Fruit fly (Drosophila melanogaster) whole organism, embryonic: ENCODE results near the gene CG14659.

ENCODE experiments used
- ATbp ChIP-seq: fragments of 200-800 bp; sonication (Bioruptor generic); optimal IDR thresholded peaks from 2 replicates; lab custom pipeline; 2017; ENCODE audit warnings: missing biosample characterization, mild to moderate bottlenecking, missing genetic modification characterization, missing genetic modification reagents
- B-H2 ChIP-seq: fragments of 200-800 bp; sonication (Bioruptor generic); optimal IDR thresholded peaks from 2 replicates; lab custom pipeline; 2018; ENCODE audit warnings: missing biosample characterization, mild to moderate bottlenecking, missing genetic modification characterization
- BEAF-32 ChIP-seq: fragments of 200-800 bp; sonication (Bioruptor generic); optimal IDR thresholded peaks from 3 replicates; lab custom pipeline; 2017; ENCODE audit warnings: missing biosample characterization, missing genetic modification characterization, mild to moderate bottlenecking, moderate library complexity, missing genetic modification reagents
- CG10267 ChIP-seq: fragments of 200-800 bp; sonication (Bioruptor generic); optimal IDR thresholded peaks from 2 replicates; lab custom pipeline; 2018; ENCODE audit warnings: missing biosample characterization, mild to moderate bottlenecking, missing genetic modification characterization, moderate library complexity
- CG10462 ChIP-seq: fragments of 200-800 bp; sonication (Bioruptor generic); optimal IDR thresholded peaks from 2 replicates; lab custom pipeline; 2016; ENCODE audit warnings: missing biosample characterization, missing genetic modification characterization
- CG10543 ChIP-seq: fragments of 200-800 bp; sonication (Bioruptor generic); optimal IDR thresholded peaks from 3 replicates; lab custom pipeline; 2017; ENCODE audit warnings: missing biosample characterization, mild to moderate bottlenecking, missing genetic modification characterization, moderate library complexity
- CG11723 ChIP-seq: fragments of 200-800 bp; sonication (Bioruptor generic); optimal IDR thresholded peaks from 2 replicates; lab custom pipeline; 2017; ENCODE audit warnings: missing biosample characterization, mild to moderate bottlenecking, missing genetic modification characterization
- CG17385 ChIP-seq: fragments of 200-800 bp; sonication (Bioruptor generic); optimal IDR thresholded peaks from 3 replicates; lab custom pipeline; 2018; ENCODE audit warnings: missing biosample characterization, mild to moderate bottlenecking, missing genetic modification characterization
- CG17912 ChIP-seq: fragments of 200-800 bp; sonication (Bioruptor generic); optimal IDR thresholded peaks from 2 replicates; lab custom pipeline; 2018; ENCODE audit warnings: missing biosample characterization, mild to moderate bottlenecking, missing genetic modification characterization
- CG18599 ChIP-seq: fragments of 200-800 bp; sonication (Bioruptor generic); optimal IDR thresholded peaks from 3 replicates; lab custom pipeline; 2017; ENCODE audit warnings: missing biosample characterization, missing genetic modification characterization, mild to moderate bottlenecking, moderate library complexity, missing genetic modification reagents
- CG2678 ChIP-seq: fragments of 200-800 bp; sonication (Bioruptor generic); optimal IDR thresholded peaks from 3 replicates; lab custom pipeline; 2019; ENCODE audit warnings: missing biosample characterization, mild to moderate bottlenecking, missing genetic modification characterization, moderate library complexity
- CG33557 ChIP-seq: fragments of 200-800 bp; sonication (Bioruptor generic); optimal IDR thresholded peaks from 2 replicates; lab custom pipeline; 2019; ENCODE audit warnings: missing biosample characterization, mild to moderate bottlenecking, missing genetic modification characterization, moderate library complexity
- CG34422 ChIP-seq: fragments of 200-800 bp; sonication (Bioruptor generic); IDR thresholded peaks from 3 replicates; pipeline ENCODE4 v1.3.6; 2022; ENCODE audit warnings: missing biosample characterization, missing genetic modification characterization
- CG3995 ChIP-seq: fragments of 200-800 bp; sonication (Bioruptor generic); optimal IDR thresholded peaks from 3 replicates; lab custom pipeline; 2016; ENCODE audit warnings: missing biosample characterization, missing genetic modification characterization
- CG4424 ChIP-seq: fragments of 200-800 bp; sonication (Bioruptor generic); optimal IDR thresholded peaks from 3 replicates; lab custom pipeline; 2016; ENCODE audit warnings: missing biosample characterization, missing genetic modification characterization
- CG6791 ChIP-seq: fragments of 200-800 bp; sonication (Bioruptor generic); IDR thresholded peaks from 3 replicates; pipeline ENCODE4 v1.3.6; 2022; ENCODE audit warnings: missing biosample characterization, missing genetic modification characterization; ENCODE audit not compliant: partially characterized antibody
- CG7556 ChIP-seq: fragments of 200-800 bp; sonication (Bioruptor generic); optimal IDR thresholded peaks from 2 replicates; lab custom pipeline; 2017; ENCODE audit warnings: missing biosample characterization, mild to moderate bottlenecking, missing genetic modification characterization
- CG7839 ChIP-seq: fragments of 200-800 bp; sonication (Bioruptor generic); optimal IDR thresholded peaks from 3 replicates; lab custom pipeline; 2018; ENCODE audit warnings: missing biosample characterization, mild to moderate bottlenecking, missing genetic modification characterization, moderate library complexity
- CG8924 ChIP-seq: fragments of 200-800 bp; optimal IDR thresholded peaks from 3 replicates; lab custom pipeline; 2019; ENCODE audit warnings: missing biosample characterization, mild to moderate bottlenecking, missing genetic modification characterization, moderate library complexity
- CG9932 ChIP-seq: fragments of 200-800 bp; sonication (Bioruptor generic); IDR thresholded peaks from 2 replicates; pipeline ENCODE4 v1.3.6; 2022; ENCODE audit warnings: missing biosample characterization, missing genetic modification characterization
- Chrac-16 ChIP-seq: fragments of 200-800 bp; sonication (Bioruptor generic); optimal IDR thresholded peaks from 3 replicates; lab custom pipeline; 2016; ENCODE audit warnings: missing biosample characterization, missing genetic modification characterization
- HLHmδ ChIP-seq: fragments of 200-800 bp; sonication (Bioruptor generic); optimal IDR thresholded peaks from 2 replicates; lab custom pipeline; 2018; ENCODE audit warnings: missing biosample characterization, mild to moderate bottlenecking, missing genetic modification characterization, moderate library complexity
- Lhr ChIP-seq: fragments of 200-800 bp; sonication (Bioruptor generic); optimal IDR thresholded peaks from 3 replicates; lab custom pipeline; 2017; ENCODE audit warnings: mild to moderate bottlenecking, missing biosample characterization, missing genetic modification reagents, missing genetic modification characterization
- MESR4 ChIP-seq: fragments of 200-800 bp; sonication (Bioruptor generic); optimal IDR thresholded peaks from 2 replicates; lab custom pipeline; 2018; ENCODE audit warnings: missing biosample characterization, mild to moderate bottlenecking, missing genetic modification characterization, moderate library complexity
- Oaz ChIP-seq: fragments of 200-800 bp; sonication (Bioruptor generic); IDR thresholded peaks from 2 replicates; pipeline ENCODE4 v1.3.6; 2022; ENCODE audit warnings: missing biosample characterization, missing genetic modification characterization
- Rfx ChIP-seq: fragments of 200-800 bp; sonication (Bioruptor generic); IDR thresholded peaks from 2 replicates; pipeline ENCODE4 v1.3.6; 2022; ENCODE audit warnings: missing biosample characterization, missing genetic modification characterization
- Rx ChIP-seq: fragments of 200-800 bp; sonication (Bioruptor generic); IDR thresholded peaks from 2 replicates; pipeline ENCODE4 v1.3.6; 2022; ENCODE audit warnings: missing biosample characterization, missing genetic modification characterization
- ase ChIP-seq: fragments of 200-800 bp; sonication (Bioruptor generic); IDR thresholded peaks from 3 replicates; pipeline ENCODE4 v1.3.6; 2022; ENCODE audit warnings: missing biosample characterization, missing genetic modification characterization
- ato ChIP-seq: fragments of 200-800 bp; sonication (Bioruptor generic); IDR thresholded peaks from 2 replicates; pipeline ENCODE4 v1.3.6; 2022; ENCODE audit warnings: missing biosample characterization, missing genetic modification characterization; ENCODE audit not compliant: partially characterized antibody
- br ChIP-seq: fragments of >200 bp; optimal IDR thresholded peaks from 2 replicates; lab custom pipeline; 2017
- emc ChIP-seq: fragments of 200-800 bp; sonication (Bioruptor generic); optimal IDR thresholded peaks from 2 replicates; lab custom pipeline; 2016; ENCODE audit warnings: missing biosample characterization, missing genetic modification characterization
- gce ChIP-seq: fragments of 200-800 bp; sonication (Bioruptor generic); IDR thresholded peaks from 3 replicates; pipeline ENCODE4 v1.3.6; 2022; ENCODE audit warnings: missing biosample characterization, missing genetic modification characterization
- gem ChIP-seq: fragments of 200-800 bp; sonication (Bioruptor generic); optimal IDR thresholded peaks from 2 replicates; lab custom pipeline; 2019; ENCODE audit warnings: missing biosample characterization, mild to moderate bottlenecking, missing genetic modification characterization, moderate library complexity
- insv ChIP-seq, 2 experiments: fragments of 200-800 bp; sonication (Bioruptor generic); optimal IDR thresholded peaks; 3 replicates each; lab custom pipeline; 2016 to 2018; ENCODE audit warnings: missing biosample characterization in 2 of 2, missing genetic modification characterization in 2 of 2
- kni ChIP-seq: fragments of 200-800 bp; sonication (Bioruptor generic); optimal IDR thresholded peaks from 3 replicates; lab custom pipeline; 2017; ENCODE audit warnings: mild to moderate bottlenecking, missing biosample characterization, missing genetic modification reagents, missing genetic modification characterization
- nmo ChIP-seq: fragments of 200-800 bp; sonication (Bioruptor generic); optimal IDR thresholded peaks from 2 replicates; lab custom pipeline; 2018; ENCODE audit warnings: missing biosample characterization, mild to moderate bottlenecking, missing genetic modification characterization, moderate library complexity
- onecut ChIP-seq: fragments of 200-800 bp; sonication (Bioruptor generic); IDR thresholded peaks from 2 replicates; pipeline ENCODE4 v1.3.6; 2022; ENCODE audit warnings: missing biosample characterization, missing genetic modification characterization
- p53 ChIP-seq: fragments of 200-800 bp; sonication (Bioruptor generic); optimal IDR thresholded peaks from 2 replicates; lab custom pipeline; 2016; ENCODE audit warnings: missing biosample characterization, missing genetic modification characterization
- pan ChIP-seq, 4 experiments: fragments of >200 bp in 3 of 4; fragments of 200-800 bp in 1 of 4; sonication (Bioruptor generic) in 1 of 4; optimal IDR thresholded peaks in 3 of 4; IDR thresholded peaks in 1 of 4; 2 replicates each; pipeline versions ENCODE4 v1.3.6 to Lab custom; 2017 to 2022; ENCODE audit warnings: missing biosample characterization in 2 of 4, missing genetic modification characterization in 2 of 4, mixed read lengths in 1 of 4
- prd ChIP-seq, 3 experiments: fragments of >200 bp in 2 of 3; fragments of 200-800 bp in 1 of 3; sonication (Bioruptor generic) in 1 of 3; optimal IDR thresholded peaks in 2 of 3; IDR thresholded peaks in 1 of 3; 2 replicates in 2 of 3; 3 replicates in 1 of 3; pipeline versions ENCODE4 v1.3.6 to Lab custom; 2017 to 2022; ENCODE audit warnings: missing biosample characterization in 1 of 3, missing genetic modification characterization in 1 of 3
- row ChIP-seq: fragments of 200-800 bp; sonication (Bioruptor generic); IDR thresholded peaks from 3 replicates; pipeline ENCODE4 v1.3.6; 2022; ENCODE audit warnings: missing biosample characterization, missing genetic modification characterization
- sug ChIP-seq: fragments of 200-800 bp; optimal IDR thresholded peaks from 2 replicates; lab custom pipeline; 2019; ENCODE audit warnings: missing biosample characterization, mild to moderate bottlenecking, missing genetic modification characterization, moderate library complexity
- tin ChIP-seq: fragments of 200-800 bp; sonication (Bioruptor generic); optimal IDR thresholded peaks from 3 replicates; lab custom pipeline; 2016; ENCODE audit warnings: missing biosample characterization, missing genetic modification characterization
- trem ChIP-seq: fragments of 200-800 bp; optimal IDR thresholded peaks from 3 replicates; lab custom pipeline; 2019; ENCODE audit warnings: missing biosample characterization, mild to moderate bottlenecking, missing genetic modification characterization, moderate library complexity

Gene CG14659

DNA sequence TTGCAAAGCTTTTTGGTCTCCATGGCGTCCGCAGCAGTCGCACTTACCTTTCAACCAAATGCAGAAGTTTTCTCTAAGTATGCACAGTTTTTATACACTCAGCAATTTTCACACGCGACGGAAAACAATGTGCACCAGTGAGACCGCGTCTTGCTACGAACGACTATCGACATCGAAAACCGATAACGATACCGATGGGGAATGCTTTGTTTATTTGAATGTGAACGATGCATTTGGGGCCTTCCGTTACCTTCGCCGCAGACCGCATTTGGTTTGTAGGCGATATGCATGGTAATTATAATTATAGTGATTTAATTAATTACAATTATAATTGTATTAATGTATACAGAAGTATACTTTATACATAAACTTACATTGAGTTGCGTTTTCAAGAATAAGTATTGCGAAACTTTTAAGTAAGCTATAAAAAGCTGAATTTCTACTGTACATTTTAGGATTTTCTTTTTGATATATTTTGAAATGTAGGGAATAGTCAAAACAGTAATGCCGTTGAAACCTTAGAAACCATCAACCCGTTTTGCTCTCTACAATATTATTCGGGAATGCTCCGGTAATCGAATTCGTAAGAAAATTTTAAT is 19.1 kb downstream of the CG14659 start, which contains the start of the genes Hus1-like and ctrip (continued):
- TF ChIP-seq CG6791: peak; percentile 53; the same call in 1 of the 3 replicates
- TF ChIP-seq CG4424 (GFP tag; lab: Kevin White, UChicago): no peak
- no peak for TF ChIP-seq br (lab: Kevin White, UChicago)
- TF ChIP-seq CG9932: peak; percentile 46
- TF ChIP-seq row (GFP tag; lab: Robert Waterston, UW): peak; percentile 83
- TF ChIP-seq Chrac-16 (GFP tag; lab: Kevin White, UChicago): no peak
- TF ChIP-seq CG7839 (tag; lab: Kevin White, UChicago): peak; percentile 3
- TF ChIP-seq tin (GFP tag; lab: Kevin White, UChicago): peak; percentile 19
- TF ChIP-seq CG18599 (GFP tag; lab: Kevin White, UChicago): peak; percentile 36
- TF ChIP-seq CG8924 (tag; lab: Kevin White, UChicago): peak; percentile 37
- TF ChIP-seq gce (GFP tag; lab: Robert Waterston, UW): 0 out of 3 replicates have a peak, but pooled peaks have one; percentile 30
- no peak for TF ChIP-seq CG2678
- TF ChIP-seq CG17912 (GFP tag; lab: Kevin White, UChicago): no peak
- TF ChIP-seq ATbp: no peak
- peak; percentile 36 for TF ChIP-seq CG11723
- peak; percentile 33 for TF ChIP-seq nmo (GFP tag; lab: Kevin White, UChicago)
- peak; percentile 32 for TF ChIP-seq trem (tag; lab: Kevin White, UChicago)
- TF ChIP-seq emc (GFP tag; lab: Kevin White, UChicago): no peak
- TF ChIP-seq BEAF-32 (GFP tag; lab: Kevin White, UChicago): peak; percentile 63
- TF ChIP-seq CG3995 (GFP tag; lab: Kevin White, UChicago): peak; percentile 54
- TF ChIP-seq CG10267 (tag; lab: Kevin White, UChicago): peak; percentile 6
- peak; percentile 8 for TF ChIP-seq HLHmδ (GFP tag; lab: Kevin White, UChicago)
- no peak for TF ChIP-seq prd (optimal IDR thresholded peaks at IDR 0.05; lab: Kevin White, UChicago)
- TF ChIP-seq prd (GFP tag; IDR thresholded peaks at IDR 0.05; lab: Robert Waterston, UW): peak; percentile 45; the same call in 2 of the 3 replicates
- no peak for TF ChIP-seq kni (GFP tag; lab: Kevin White, UChicago)
- no peak for TF ChIP-seq onecut
- TF ChIP-seq gem (tag; lab: Kevin White, UChicago): peak; percentile 20
- TF ChIP-seq Oaz: no peak
- peak; percentile 2 for TF ChIP-seq CG10543 (GFP tag; lab: Kevin White, UChicago)
- peak; percentile 68; the same call in 1 of the 3 replicates for TF ChIP-seq CG34422 (GFP tag; lab: Robert Waterston, UW)
- no peak for TF ChIP-seq ase
- no peak for TF ChIP-seq CG10462 (GFP tag; lab: Kevin White, UChicago)
- TF ChIP-seq ato: peak; percentile 71
- TF ChIP-seq CG7556 (GFP tag; lab: Kevin White, UChicago): no peak
- no peak for TF ChIP-seq B-H2 (GFP tag; lab: Kevin White, UChicago)
- peak; percentile 21 for TF ChIP-seq CG33557 (GFP tag; lab: Kevin White, UChicago)
- no peak for TF ChIP-seq p53
- TF ChIP-seq Rx (GFP tag; lab: Robert Waterston, UW): no peak
- peak; percentile 64 for TF ChIP-seq Rfx (GFP tag; lab: Robert Waterston, UW)
- TF ChIP-seq MESR4 (GFP tag; lab: Kevin White, UChicago): peak; percentile 97
- TF ChIP-seq CG17385 (GFP tag; lab: Kevin White, UChicago): no peak
- no peak for TF ChIP-seq insv (GFP tag; optimal IDR thresholded peaks at IDR 0.05; lab: Kevin White, UChicago)
- TF ChIP-seq Lhr (GFP tag; lab: Kevin White, UChicago): peak; percentile 18
- peak; percentile 20 for TF ChIP-seq sug (tag; lab: Kevin White, UChicago)
- TF ChIP-seq pan (optimal IDR thresholded peaks at IDR 0.05; lab: Kevin White, UChicago): no peak
- peak in 1 of 2 experiments; percentile 33 for TF ChIP-seq pan (GFP tag; optimal IDR thresholded peaks at IDR 0.05 in 1 of 2, IDR thresholded peaks at IDR 0.05 in 1 of 2)
